Worm (Caenorhabditis elegans): ENCODE results near the gene jud-4.

DNA sequence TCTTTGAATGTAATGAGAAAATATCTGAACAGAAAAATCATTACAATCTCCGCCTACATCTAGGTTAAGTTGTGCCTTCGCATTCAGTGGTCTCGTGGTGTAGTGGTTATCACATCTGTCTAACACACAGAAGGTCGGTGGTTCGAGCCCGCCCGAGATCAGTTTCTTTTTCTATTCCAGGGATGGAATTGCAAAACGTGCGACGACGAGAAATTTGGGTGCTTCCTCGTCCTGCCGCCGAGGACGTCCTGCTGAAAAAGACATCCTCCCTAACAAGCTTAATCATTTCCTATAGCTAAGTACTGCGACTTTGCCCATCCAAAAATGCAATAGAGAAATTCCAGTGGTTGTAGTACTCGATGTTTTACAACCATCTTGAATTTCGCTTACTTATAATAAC is 47.9 kb upstream of the jud-4 start:
- TF ChIP-seq snpc-4 (GFP tag; optimal IDR thresholded peaks at IDR 0.05) (no peak), snpc-4 (tag; optimal IDR thresholded peaks at IDR 0.05) (peak in 2 of 4 experiments; percentile 22 to 65), aptf-2 (GFP tag; conservative IDR thresholded peaks at IDR 0.05) (no peak), unc-62 (GFP tag; optimal IDR thresholded peaks at IDR 0.05) (no peak), him-1 (tag; optimal IDR thresholded peaks at IDR 0.05) (peak; percentile 67), lir-1 (GFP tag; conservative IDR thresholded peaks at IDR 0.05) (no peak), ama-1 (optimal IDR thresholded peaks at IDR 0.05) (no peak), ama-1 (GFP tag; optimal IDR thresholded peaks at IDR 0.05) (no peak), nhr-179 (tag; optimal IDR thresholded peaks at IDR 0.05) (no peak), egl-18 (GFP tag; IDR thresholded peaks at IDR 0.05) (no peak), ztf-6 (GFP tag; IDR thresholded peaks at IDR 0.05) (no peak), dox-1 (GFP tag; IDR thresholded peaks at IDR 0.05) (peak; percentile 58), hmg-20 (GFP tag; IDR thresholded peaks at IDR 0.05) (no peak), snpc-1.1 (tag; optimal IDR thresholded peaks at IDR 0.05; ENCODE audit: insufficient read depth) (no peak)
